Worm (Caenorhabditis elegans) whole organism, L2 larva: ENCODE data around the gene T11F9.7.

Source experiments
- C34F6.9 ChIP-seq: fragments of 150-350 bp; optimal IDR thresholded peaks from 2 replicates; lab custom pipeline; 2014; ENCODE audit warnings: missing biosample characterization, missing genetic modification characterization
- aly-2 ChIP-seq: fragments of 150-350 bp; optimal IDR thresholded peaks from 2 replicates; lab custom pipeline; 2014; ENCODE audit warnings: missing biosample characterization, missing genetic modification characterization
- elt-1 ChIP-seq: fragments of 150-350 bp; optimal IDR thresholded peaks from 2 replicates; lab custom pipeline; 2014; ENCODE audit warnings: missing biosample characterization, missing genetic modification characterization
- lin-39 ChIP-seq: fragments of 150-350 bp; optimal IDR thresholded peaks from 2 replicates; lab custom pipeline; 2014; ENCODE audit warnings: missing biosample characterization, missing genetic modification reagents, missing genetic modification characterization
- mab-5 ChIP-seq: fragments of 150-350 bp; optimal IDR thresholded peaks from 2 replicates; lab custom pipeline; 2014; ENCODE audit warnings: missing biosample characterization, missing genetic modification characterization
- mdl-1 ChIP-seq, 2 experiments: fragments of 150-350 bp in 1 of 2; sonication (generic microtip) in 1 of 2; optimal IDR thresholded peaks; 2 replicates each; lab custom pipeline; 2017; ENCODE audit warnings: missing biosample characterization in 2 of 2, missing genetic modification characterization in 2 of 2
- nhr-11 ChIP-seq: fragments of 150-350 bp; optimal IDR thresholded peaks from 2 replicates; lab custom pipeline; 2014; ENCODE audit warnings: missing biosample characterization, missing genetic modification characterization
- nhr-21 ChIP-seq: fragments of 150-350 bp; optimal IDR thresholded peaks from 2 replicates; lab custom pipeline; 2014; ENCODE audit warnings: missing biosample characterization, missing genetic modification characterization
- nhr-237 ChIP-seq: fragments of 150-350 bp; optimal IDR thresholded peaks from 2 replicates; lab custom pipeline; 2014; ENCODE audit warnings: missing biosample characterization, missing genetic modification characterization
- sma-9 ChIP-seq, 2 experiments: fragments of 150-350 bp in 1 of 2; sonication (generic microtip) in 1 of 2; optimal IDR thresholded peaks; 2 replicates each; lab custom pipeline; 2014 to 2016; ENCODE audit warnings: missing genetic modification characterization in 2 of 2, mild to moderate bottlenecking in 1 of 2, missing biosample characterization in 1 of 2, missing compliant biosample characterization in 1 of 2, missing genetic modification reagents in 1 of 2, moderate library complexity in 1 of 2
- unc-62 ChIP-seq: fragments of 150-350 bp; optimal IDR thresholded peaks from 2 replicates; lab custom pipeline; 2014; ENCODE audit warnings: missing biosample characterization, missing genetic modification reagents, missing genetic modification characterization
- ztf-11 ChIP-seq: sonication (generic microtip); optimal IDR thresholded peaks from 2 replicates; lab custom pipeline; 2017; ENCODE audit warnings: missing biosample characterization, missing genetic modification characterization
- ztf-4 ChIP-seq: fragments of 150-350 bp; optimal IDR thresholded peaks from 2 replicates; lab custom pipeline; 2014; ENCODE audit warnings: missing biosample characterization, missing genetic modification characterization

DNA sequence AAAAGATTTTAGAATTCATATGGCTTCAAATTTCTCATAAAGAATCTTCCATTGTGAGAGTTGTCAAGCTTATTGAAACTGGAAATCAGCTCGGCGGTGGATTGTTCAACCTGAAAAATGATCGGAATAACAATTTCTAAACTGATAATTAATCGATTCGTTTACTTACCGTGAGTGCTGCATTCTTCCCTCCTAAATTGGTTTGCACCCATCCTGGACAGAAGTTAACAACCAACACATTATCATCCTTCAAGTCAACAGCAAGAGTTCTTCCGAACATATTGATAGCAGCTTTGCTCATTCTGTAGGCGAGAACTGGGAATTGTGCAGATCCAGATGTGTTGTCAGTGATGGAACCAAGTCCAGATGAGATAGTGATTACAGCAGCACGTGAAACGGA, 39.4 kb downstream of the T11F9.7 start:
- TF ChIP-seq C34F6.9 (no peak), sma-9 (GFP tag; optimal IDR thresholded peaks at IDR 0.05; lab: Kevin White, UChicago) (no peak), sma-9 (tag; optimal IDR thresholded peaks at IDR 0.05; lab: Kevin White, UChicago) (no peak), mab-5 (tag; lab: Kevin White, UChicago) (no peak), elt-1 (tag; lab: Kevin White, UChicago) (no peak), lin-39 (tag; lab: Kevin White, UChicago) (no peak), mdl-1 (tag; optimal IDR thresholded peaks at IDR 0.05; lab: Kevin White, UChicago) (no peak), nhr-11 (no peak), nhr-237 (tag; lab: Kevin White, UChicago) (no peak), unc-62 (no peak), ztf-4 (tag; lab: Kevin White, UChicago) (no peak), aly-2 (tag; lab: Kevin White, UChicago) (no peak), nhr-21 (no peak), ztf-11 (tag; lab: Kevin White, UChicago) (no peak)
